Worm (Caenorhabditis elegans): ENCODE data around the gene nhr-198.

- no peak for TF ChIP-seq pha-4 (tag; optimal IDR thresholded peaks at IDR 0.05)
- TF ChIP-seq nhr-77 (tag; optimal IDR thresholded peaks at IDR 0.05): no peak
- no peak for TF ChIP-seq nhr-28 (tag; optimal IDR thresholded peaks at IDR 0.05)
- no peak for TF ChIP-seq nhr-25 (tag; optimal IDR thresholded peaks at IDR 0.05)
- no peak for TF ChIP-seq sea-2 (GFP tag; optimal IDR thresholded peaks at IDR 0.05)
- TF ChIP-seq nhr-12 (tag; optimal IDR thresholded peaks at IDR 0.05): no peak
- TF ChIP-seq lsy-12 (tag; optimal IDR thresholded peaks at IDR 0.05): no peak
- TF ChIP-seq nhr-11 (tag; optimal IDR thresholded peaks at IDR 0.05): no peak
- TF ChIP-seq ztf-11 (tag; optimal IDR thresholded peaks at IDR 0.05): no peak
- TF ChIP-seq skn-1 (tag; optimal IDR thresholded peaks at IDR 0.05): no peak
These were observed 38.4 kb downstream of the nhr-198 start, which contains the start of gene str-38 for ce11 chrV:15732209-15732608.

Measured in whole organism, L3 larva.